Worm (Caenorhabditis elegans): ENCODE data around the gene srh-4.

The srh-4 gene

ce11 chrV:3980228-3980933, 29.9 kb upstream of the srh-4 start:
- TF ChIP-seq nhr-23 (tag; optimal IDR thresholded peaks at IDR 0.05): peak; percentile 75
- peak; percentile 51 for TF ChIP-seq nhr-25 (tag; optimal IDR thresholded peaks at IDR 0.05)
- no peak for TF ChIP-seq unc-39 (tag; optimal IDR thresholded peaks at IDR 0.05)

- no peak for TF ChIP-seq nhr-25 (tag; optimal IDR thresholded peaks at IDR 0.05)
- no peak for TF ChIP-seq elt-2 (tag; optimal IDR thresholded peaks at IDR 0.05)
These were observed 28.6 kb upstream of the srh-4 start, which contains the start of gene nlp-30 for ce11 chrV:3981680-3982079. Gene nlp-30, plus strand, starts transcription at chrV:3981980.

ce11 chrV:3984178-3984577, 26.1 kb upstream of the srh-4 start, which contains the start of gene nlp-29:
Gene nlp-29, plus strand, starts transcription at chrV:3984425.
- TF ChIP-seq unc-62 (GFP tag; optimal IDR thresholded peaks at IDR 0.05) (no peak), nhr-23 (tag; optimal IDR thresholded peaks at IDR 0.05) (peak; percentile 78), nhr-25 (tag; optimal IDR thresholded peaks at IDR 0.05) (peak; percentile 75)

- no peak for TF ChIP-seq ZK546.5 (tag; optimal IDR thresholded peaks at IDR 0.05)
- no peak for TF ChIP-seq elt-2 (tag; optimal IDR thresholded peaks at IDR 0.05)
- no peak for TF ChIP-seq zag-1 (tag; optimal IDR thresholded peaks at IDR 0.05)
- TF ChIP-seq sea-2 (GFP tag; optimal IDR thresholded peaks at IDR 0.05): no peak
- TF ChIP-seq pqm-1 (tag; optimal IDR thresholded peaks at IDR 0.05): no peak
- no peak for TF ChIP-seq fkh-10 (GFP tag; optimal IDR thresholded peaks at IDR 0.05)
- TF ChIP-seq egl-27 (tag; optimal IDR thresholded peaks at IDR 0.05): no peak
- no peak for TF ChIP-seq skn-1 (tag; optimal IDR thresholded peaks at IDR 0.05)
- TF ChIP-seq daf-12 (tag; optimal IDR thresholded peaks at IDR 0.05): no peak
- no peak for TF ChIP-seq lsy-12 (tag; optimal IDR thresholded peaks at IDR 0.05)
- no peak for TF ChIP-seq nhr-28 (tag; optimal IDR thresholded peaks at IDR 0.05)
These were observed 25.2 kb upstream of the srh-4 start for ce11 chrV:3985104-3985503.

- no peak for TF ChIP-seq zag-1 (tag; optimal IDR thresholded peaks at IDR 0.05)
- TF ChIP-seq nhr-25 (tag; optimal IDR thresholded peaks at IDR 0.05): no peak
- no peak for TF ChIP-seq ZK546.5 (tag; optimal IDR thresholded peaks at IDR 0.05)
- TF ChIP-seq unc-39 (tag; optimal IDR thresholded peaks at IDR 0.05): no peak
- TF ChIP-seq R02D3.7 (tag; optimal IDR thresholded peaks at IDR 0.05): no peak
- no peak for TF ChIP-seq nhr-11 (tag; optimal IDR thresholded peaks at IDR 0.05)
- no peak for TF ChIP-seq pha-4 (tag; optimal IDR thresholded peaks at IDR 0.05)
- TF ChIP-seq fos-1 (tag; optimal IDR thresholded peaks at IDR 0.05): no peak
- TF ChIP-seq nhr-76 (tag; optimal IDR thresholded peaks at IDR 0.05): no peak
- no peak for TF ChIP-seq fkh-10 (GFP tag; optimal IDR thresholded peaks at IDR 0.05)
- no peak for TF ChIP-seq nhr-43 (tag; optimal IDR thresholded peaks at IDR 0.05; ENCODE audit: poor library complexity, severe bottlenecking)
- no peak for TF ChIP-seq lin-15B (tag; optimal IDR thresholded peaks at IDR 0.05)
- no peak for TF ChIP-seq nhr-237 (tag; optimal IDR thresholded peaks at IDR 0.05)
- TF ChIP-seq unc-62 (GFP tag; optimal IDR thresholded peaks at IDR 0.05): no peak
- no peak for TF ChIP-seq fkh-2 (tag; optimal IDR thresholded peaks at IDR 0.05)
- no peak for TF ChIP-seq elt-2 (tag; optimal IDR thresholded peaks at IDR 0.05)
These were observed 22.7 kb upstream of the srh-4 start, which contains the start of gene nlp-28 for ce11 chrV:3987616-3988015. Gene nlp-28, plus strand, starts transcription at chrV:3987900.

ce11 chrV:3989070-3989469, 21.2 kb upstream of the srh-4 start, which contains the start of gene nlp-27:
Gene nlp-27, plus strand, starts transcription at chrV:3989378.
- no peak for TF ChIP-seq snpc-4 (tag; optimal IDR thresholded peaks at IDR 0.05)
- no peak for TF ChIP-seq lin-15B (tag; optimal IDR thresholded peaks at IDR 0.05)
- peak; percentile 23 for TF ChIP-seq nhr-23 (tag; optimal IDR thresholded peaks at IDR 0.05)
- no peak for TF ChIP-seq mdl-1 (tag; optimal IDR thresholded peaks at IDR 0.05)
- TF ChIP-seq nhr-25 (tag; optimal IDR thresholded peaks at IDR 0.05): no peak
- no peak for TF ChIP-seq ceh-82 (tag; optimal IDR thresholded peaks at IDR 0.05)
- TF ChIP-seq elt-3 (tag; optimal IDR thresholded peaks at IDR 0.05): no peak

ce11 chrV:3992334-3992733, 17.9 kb upstream of the srh-4 start:
- TF ChIP-seq egl-5 (tag; optimal IDR thresholded peaks at IDR 0.05) (no peak), nhr-67 (tag; optimal IDR thresholded peaks at IDR 0.05) (no peak), hmg-11 (tag; optimal IDR thresholded peaks at IDR 0.05) (no peak)
